Fruit fly (Drosophila melanogaster) whole organism, pupa: ENCODE data around the gene Epg5.

Experiments used
- CG13204 ChIP-seq: fragments of 200-800 bp; sonication (Bioruptor generic); optimal IDR thresholded peaks from 2 replicates; lab custom pipeline; 2018; ENCODE audit warnings: missing biosample characterization, mild to moderate bottlenecking, missing genetic modification characterization, moderate library complexity
- CG17806 ChIP-seq: fragments of 200-800 bp; sonication (Bioruptor generic); optimal IDR thresholded peaks from 2 replicates; lab custom pipeline; 2018; ENCODE audit warnings: missing biosample characterization, mild to moderate bottlenecking, missing genetic modification characterization, moderate library complexity
- CG32121 ChIP-seq: fragments of 200-800 bp; sonication (Bioruptor generic); IDR thresholded peaks from 2 replicates; pipeline ENCODE4 v1.3.6; 2022; ENCODE audit warnings: missing biosample characterization, missing genetic modification characterization
- CG34367 ChIP-seq: fragments of 200-800 bp; sonication (Bioruptor generic); optimal IDR thresholded peaks from 2 replicates; lab custom pipeline; 2018; ENCODE audit warnings: missing biosample characterization, mild to moderate bottlenecking, missing genetic modification characterization
- CG4496 ChIP-seq: fragments of 200-800 bp; sonication (Bioruptor generic); IDR thresholded peaks from 3 replicates; pipeline ENCODE4 v1.3.6; 2022; ENCODE audit warnings: missing biosample characterization, missing genetic modification characterization
- CG9948 ChIP-seq: fragments of 200-800 bp; sonication (Bioruptor generic); optimal IDR thresholded peaks from 2 replicates; lab custom pipeline; 2018; ENCODE audit warnings: missing biosample characterization, mild to moderate bottlenecking, missing genetic modification characterization, moderate library complexity
- D1 ChIP-seq: fragments of 200-800 bp; sonication (Bioruptor generic); optimal IDR thresholded peaks from 2 replicates; lab custom pipeline; 2018; ENCODE audit warnings: missing biosample characterization, mild to moderate bottlenecking, missing genetic modification characterization, moderate library complexity
- Pif1B ChIP-seq: fragments of 200-800 bp; sonication (Bioruptor generic); optimal IDR thresholded peaks from 3 replicates; lab custom pipeline; 2016; ENCODE audit warnings: missing biosample characterization, missing genetic modification characterization
- fd96Ca ChIP-seq: fragments of 200-800 bp; sonication (Bioruptor generic); IDR thresholded peaks from 3 replicates; pipeline ENCODE4 v1.3.6; 2022; ENCODE audit warnings: missing biosample characterization, missing genetic modification characterization

The Epg5 gene

DNA sequence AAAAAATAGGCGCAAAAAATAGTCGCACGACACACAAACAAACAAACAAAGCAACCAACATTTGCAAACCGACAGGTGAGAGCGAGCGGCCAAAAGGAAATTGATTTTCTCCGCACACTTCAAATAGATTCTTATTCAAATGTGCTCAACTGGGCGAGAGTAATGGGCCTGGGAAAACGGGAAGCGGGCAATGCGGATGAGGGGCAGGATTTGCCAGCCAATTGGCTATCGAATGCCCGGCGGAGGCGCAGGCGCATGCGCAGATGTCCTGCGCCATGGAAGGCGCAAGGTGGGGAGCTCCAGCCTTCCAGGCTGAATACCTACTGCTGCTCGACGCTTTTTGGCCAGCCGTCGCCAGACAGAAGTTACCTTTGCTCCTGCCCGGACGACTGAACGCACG is 53.5 kb downstream of the Epg5 start, which contains the start of the genes ChAT and VAChT:
TSS of gene ChAT (plus strand) at position 352 of the 400 bp plus-strand sequence.
TSS of gene VAChT (plus strand) at position 352 of the 400 bp plus-strand sequence.
- TF ChIP-seq CG34367 (tag; lab: Kevin White, UChicago) (no peak), fd96Ca (no peak), CG13204 (GFP tag; lab: Kevin White, UChicago) (no peak), D1 (tag; lab: Kevin White, UChicago) (no peak), CG17806 (tag; lab: Kevin White, UChicago) (no peak), CG4496 (GFP tag; lab: Robert Waterston, UW) (no peak)

DNA sequence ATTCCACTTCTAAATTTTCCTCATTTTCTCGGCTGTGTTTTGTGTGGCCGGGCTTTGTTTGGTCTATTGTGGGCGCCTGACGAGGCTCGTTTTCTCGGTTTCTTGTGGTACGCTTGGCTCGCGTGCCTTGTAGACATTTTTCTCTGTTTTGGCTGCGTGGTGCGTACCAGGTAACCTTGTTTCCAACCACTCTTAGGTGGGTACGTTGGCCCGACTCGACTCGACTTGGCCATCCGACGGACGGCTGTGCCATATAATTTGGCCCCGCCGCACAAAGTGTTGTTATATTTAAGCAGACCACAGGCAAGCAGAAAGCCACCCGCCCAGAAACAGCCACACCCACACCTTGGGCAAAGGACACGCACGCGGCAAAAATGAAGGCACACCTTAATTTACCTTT is 55.2 kb downstream of the Epg5 start:
- TF ChIP-seq CG13204 (GFP tag; lab: Kevin White, UChicago) (no peak), Pif1B (GFP tag; lab: Kevin White, UChicago) (no peak), CG32121 (GFP tag; lab: Robert Waterston, UW) (no peak), CG9948 (tag; lab: Kevin White, UChicago) (no peak), D1 (tag; lab: Kevin White, UChicago) (no peak), fd96Ca (no peak)
